Worm (Caenorhabditis elegans): ENCODE results near the gene inos-1.

inos-1 gene

DNA sequence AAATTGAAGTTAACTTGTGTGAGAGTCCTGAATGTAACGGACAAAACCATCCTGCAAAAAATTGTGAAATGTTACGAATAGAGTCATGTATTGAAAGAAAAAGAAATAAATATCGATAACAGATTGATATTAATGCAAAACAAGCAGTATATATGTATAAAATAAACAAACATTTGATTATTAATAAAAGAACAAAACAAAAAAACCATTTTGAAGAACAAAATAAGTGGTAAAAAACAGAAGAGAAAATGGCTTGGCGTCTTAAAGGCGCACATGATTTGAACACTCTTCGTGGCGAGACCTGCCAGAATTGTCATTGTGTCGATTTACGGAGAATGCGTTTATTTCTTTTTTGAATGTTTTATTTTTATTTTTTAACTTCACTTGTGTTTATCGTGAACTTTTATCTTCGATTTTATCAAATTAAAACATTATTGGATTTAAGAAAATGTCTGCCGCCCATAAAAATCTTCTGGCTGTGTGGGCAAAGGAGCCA, 47.4 kb downstream of the inos-1 start, which contains the start of the genes rad-23 and rpn-12 (continued):
- TF ChIP-seq snpc-4 (tag; optimal IDR thresholded peaks at IDR 0.05): no peak
- TF ChIP-seq nhr-28 (tag; optimal IDR thresholded peaks at IDR 0.05): peak; percentile 34
- peak; percentile 44 for TF ChIP-seq dve-1 (tag; optimal IDR thresholded peaks at IDR 0.05; ENCODE audit: insufficient read depth)
- TF ChIP-seq nhr-10 (tag; optimal IDR thresholded peaks at IDR 0.05): no peak
- no peak for TF ChIP-seq duxl-1 (tag; optimal IDR thresholded peaks at IDR 0.05; ENCODE audit: poor library complexity)
- TF ChIP-seq nhr-25 (tag; optimal IDR thresholded peaks at IDR 0.05; ENCODE audit: borderline replicate concordance, insufficient read depth): peak; percentile 39
- no peak for TF ChIP-seq spr-3 (GFP tag; optimal IDR thresholded peaks at IDR 0.05)
- TF ChIP-seq nhr-77 (tag; optimal IDR thresholded peaks at IDR 0.05): peak; percentile 64
- no peak for TF ChIP-seq egl-43 (GFP tag; IDR thresholded peaks at IDR 0.05)
- TF ChIP-seq aha-1 (tag): peak; percentile 65
- TF ChIP-seq nhr-6 (tag; optimal IDR thresholded peaks at IDR 0.05): peak; percentile 24
- no peak for TF ChIP-seq nhr-48 (tag; optimal IDR thresholded peaks at IDR 0.05)

ce11 chrII:11652125-11652524, 48.0 kb downstream of the inos-1 start:
- TF ChIP-seq set-16 (GFP tag; IDR thresholded peaks at IDR 0.05) (peak; percentile 87), hif-1 (tag; optimal IDR thresholded peaks at IDR 0.05) (no peak), zip-2 (tag; optimal IDR thresholded peaks at IDR 0.05) (no peak)

ce11 chrII:11650975-11651588, 49.0 kb downstream of the inos-1 start, which contains the start of gene coa-7:
coa-7 (minus strand) TSS chrII:11651148.
- TF ChIP-seq ceh-62 (tag; optimal IDR thresholded peaks at IDR 0.05) (no peak), nhr-25 (tag; optimal IDR thresholded peaks at IDR 0.05; ENCODE audit: borderline replicate concordance, insufficient read depth) (no peak), ztf-7 (tag; optimal IDR thresholded peaks at IDR 0.05) (no peak), pqm-1 (tag; optimal IDR thresholded peaks at IDR 0.05) (no peak), saeg-2 (GFP tag; IDR thresholded peaks at IDR 0.05) (no peak), dmd-8 (GFP tag; IDR thresholded peaks at IDR 0.05) (no peak), R02D3.7 (tag; optimal IDR thresholded peaks at IDR 0.05) (no peak), nhr-11 (tag; optimal IDR thresholded peaks at IDR 0.05) (no peak), cey-2 (tag; optimal IDR thresholded peaks at IDR 0.05; ENCODE audit: borderline replicate concordance, insufficient read depth) (no peak), F37D6.2 (tag; optimal IDR thresholded peaks at IDR 0.05) (no peak), F44E2.7 (GFP tag; IDR thresholded peaks at IDR 0.05) (no peak), nhr-48 (tag; optimal IDR thresholded peaks at IDR 0.05) (no peak), nhr-6 (tag; optimal IDR thresholded peaks at IDR 0.05) (no peak), nhr-77 (tag; optimal IDR thresholded peaks at IDR 0.05) (no peak), mdt-29 (GFP tag; IDR thresholded peaks at IDR 0.05) (no peak), skn-1 (tag; optimal IDR thresholded peaks at IDR 0.05) (no peak), ces-1 (GFP tag; optimal IDR thresholded peaks at IDR 0.05) (no peak), unc-62 (GFP tag; optimal IDR thresholded peaks at IDR 0.05 in 1 of 2) (peak in 1 of 2 experiments; percentile 72), unc-62 (tag; optimal IDR thresholded peaks at IDR 0.05) (no peak), lin-38 (GFP tag; IDR thresholded peaks at IDR 0.05) (peak; percentile 36; the same call in 1 of the 2 replicates), lin-1 (GFP tag; IDR thresholded peaks at IDR 0.05) (no peak), F10B5.3 (tag; optimal IDR thresholded peaks at IDR 0.05) (no peak), nhr-28 (tag; optimal IDR thresholded peaks at IDR 0.05) (no peak), pha-4 (GFP tag; IDR thresholded peaks at IDR 0.05) (peak; percentile 37; the same call in 1 of the 2 replicates), pha-4 (tag; optimal IDR thresholded peaks at IDR 0.05) (no peak), php-3 (GFP tag; IDR thresholded peaks at IDR 0.05) (no peak), spr-3 (GFP tag; optimal IDR thresholded peaks at IDR 0.05) (no peak), egl-27 (tag; optimal IDR thresholded peaks at IDR 0.05) (no peak), ceh-44 (GFP tag; IDR thresholded peaks at IDR 0.05) (no peak), unc-39 (tag; optimal IDR thresholded peaks at IDR 0.05) (no peak), ceh-28 (tag; optimal IDR thresholded peaks at IDR 0.05) (no peak), attf-4 (tag; optimal IDR thresholded peaks at IDR 0.05) (no peak), ceh-32 (tag; optimal IDR thresholded peaks at IDR 0.05; ENCODE audit: poor library complexity) (no peak), zfp-3 (GFP tag; conservative IDR thresholded peaks at IDR 0.05) (no peak), ceh-20 (GFP tag; IDR thresholded peaks at IDR 0.05) (no peak), lin-13 (GFP tag; optimal IDR thresholded peaks at IDR 0.05) (no peak), Y75B8A.6 (GFP tag; IDR thresholded peaks at IDR 0.05) (no peak), snpc-4 (tag; optimal IDR thresholded peaks at IDR 0.05) (no peak), madf-9 (GFP tag; conservative IDR thresholded peaks at IDR 0.05) (no peak)

Data from whole organism, L4 larva.